Fruit fly (Drosophila melanogaster): ENCODE results near the gene Gyc89Db.
A peak's percentile ranks its signal among the peaks of the same experiment; 100 is the strongest.

The Gyc89Db gene

DNA sequence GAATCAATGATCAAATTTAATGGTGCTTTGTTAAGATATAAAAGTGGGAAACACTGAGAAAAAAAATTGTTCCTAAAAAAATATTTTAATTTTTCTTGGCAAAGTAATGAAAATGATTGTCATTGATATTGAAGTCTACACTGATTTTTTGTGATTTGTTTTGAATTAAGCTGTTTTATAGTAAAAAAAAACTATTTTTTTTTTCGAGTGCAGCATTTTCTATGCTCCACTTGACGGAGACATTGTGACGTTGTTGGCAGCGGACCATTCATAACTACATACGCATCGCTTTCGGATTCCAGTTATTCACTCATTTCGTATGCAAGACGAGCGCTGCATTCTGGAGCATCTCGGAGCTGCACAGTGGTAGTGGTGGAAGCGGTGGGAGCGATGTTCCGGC lies 47.3 kb downstream of the Gyc89Db start (continued):
- no peak for TF ChIP-seq Mad (GFP tag; optimal IDR thresholded peaks at IDR 0.05)
- TF ChIP-seq CG3065 (GFP tag; optimal IDR thresholded peaks at IDR 0.05) = no peak
- TF ChIP-seq CG7839 (tag; optimal IDR thresholded peaks at IDR 0.05) = peak; percentile 87
- no peak for TF ChIP-seq ftz-f1 (GFP tag; optimal IDR thresholded peaks at IDR 0.05)
- TF ChIP-seq Opbp (GFP tag; IDR thresholded peaks at IDR 0.05; ENCODE audit: partially characterized antibody) = no peak
- no peak for TF ChIP-seq her (GFP tag; optimal IDR thresholded peaks at IDR 0.05)
- no peak for TF ChIP-seq CG16813 (GFP tag; IDR thresholded peaks at IDR 0.05; ENCODE audit: partially characterized antibody)
- peak; percentile 90 for TF ChIP-seq tap (tag; optimal IDR thresholded peaks at IDR 0.05)
- TF ChIP-seq Stat92E (GFP tag; optimal IDR thresholded peaks at IDR 0.05) = no peak
- TF ChIP-seq cas (GFP tag; IDR thresholded peaks at IDR 0.05) = no peak
- no peak for TF ChIP-seq CG6175 (GFP tag; IDR thresholded peaks at IDR 0.05)
- no peak for TF ChIP-seq lbe (GFP tag; optimal IDR thresholded peaks at IDR 0.05)
- TF ChIP-seq slp2 (GFP tag; optimal IDR thresholded peaks at IDR 0.05) = no peak
- peak; percentile 90 for TF ChIP-seq CG2678 (tag; optimal IDR thresholded peaks at IDR 0.05)
- TF ChIP-seq CG12744 (GFP tag; optimal IDR thresholded peaks at IDR 0.05) = no peak
- TF ChIP-seq Max (GFP tag; optimal IDR thresholded peaks at IDR 0.05) = peak; percentile 40
- peak; percentile 49 for TF ChIP-seq CG15696 (tag; optimal IDR thresholded peaks at IDR 0.05)
- no peak for TF ChIP-seq al (GFP tag; IDR thresholded peaks at IDR 0.05)
- TF ChIP-seq dysf (GFP tag; IDR thresholded peaks at IDR 0.05) = peak; percentile 67
- TF ChIP-seq CG10366 (GFP tag; IDR thresholded peaks at IDR 0.05) = peak; percentile 62
- peak; percentile 85 for TF ChIP-seq CG17359 (tag; optimal IDR thresholded peaks at IDR 0.05)
- no peak for TF ChIP-seq CG15514 (GFP tag; optimal IDR thresholded peaks at IDR 0.05)
- no peak for TF ChIP-seq klu (GFP tag; IDR thresholded peaks at IDR 0.05)
- TF ChIP-seq CG12155 (GFP tag; optimal IDR thresholded peaks at IDR 0.05) = no peak
- TF ChIP-seq Eip74EF (GFP tag; optimal IDR thresholded peaks at IDR 0.05) = peak in 1 of 2 experiments; percentile 71
- TF ChIP-seq CG34376 (GFP tag; optimal IDR thresholded peaks at IDR 0.05) = no peak
- no peak for TF ChIP-seq cato (GFP tag; optimal IDR thresholded peaks at IDR 0.05; ENCODE audit: borderline replicate concordance)
- TF ChIP-seq kah (GFP tag; optimal IDR thresholded peaks at IDR 0.05) = peak; percentile 49
- TF ChIP-seq CG17912 (GFP tag; optimal IDR thresholded peaks at IDR 0.05) = no peak
- TF ChIP-seq CG6654 (GFP tag; optimal IDR thresholded peaks at IDR 0.05) = peak; percentile 51
- TF ChIP-seq CG11398 (GFP tag; optimal IDR thresholded peaks at IDR 0.05) = no peak
- TF ChIP-seq CoRest (tag; optimal IDR thresholded peaks at IDR 0.05) = peak; percentile 40
- no peak for TF ChIP-seq CG3995 (GFP tag; optimal IDR thresholded peaks at IDR 0.05)
- TF ChIP-seq twi (tag; optimal IDR thresholded peaks at IDR 0.05) = no peak
- TF ChIP-seq CG4360 (GFP tag; IDR thresholded peaks at IDR 0.05) = peak; percentile 49; the same call in 1 of the 2 replicates
- TF ChIP-seq CG3407 (GFP tag; optimal IDR thresholded peaks at IDR 0.05) = peak; percentile 56
- no peak for TF ChIP-seq Hr78 (GFP tag; optimal IDR thresholded peaks at IDR 0.05)
- TF ChIP-seq Fer3 (tag; optimal IDR thresholded peaks at IDR 0.05) = peak; percentile 70
- peak in 1 of 2 experiments; percentile 44 for TF ChIP-seq Pdp1 (GFP tag; optimal IDR thresholded peaks at IDR 0.05)
- peak; percentile 93 for TF ChIP-seq Xrp1 (GFP tag; IDR thresholded peaks at IDR 0.05)
- TF ChIP-seq dan (GFP tag; IDR thresholded peaks at IDR 0.05) = no peak
- peak; percentile 87 for TF ChIP-seq zfh1 (GFP tag; IDR thresholded peaks at IDR 0.05)
- TF ChIP-seq CG12219 (GFP tag; optimal IDR thresholded peaks at IDR 0.05) = no peak
- TF ChIP-seq CG15479 (GFP tag; optimal IDR thresholded peaks at IDR 0.05) = no peak
- TF ChIP-seq CG33557 (GFP tag; optimal IDR thresholded peaks at IDR 0.05) = no peak
- TF ChIP-seq ssp (GFP tag; IDR thresholded peaks at IDR 0.05) = peak; percentile 43; the same call in 1 of the 2 replicates
- peak; percentile 35 for TF ChIP-seq Abd-B (GFP tag; optimal IDR thresholded peaks at IDR 0.05)
- no peak for TF ChIP-seq CG11723 (GFP tag; optimal IDR thresholded peaks at IDR 0.05)
- TF ChIP-seq CG15269 (tag; optimal IDR thresholded peaks at IDR 0.05) = peak; percentile 34
- no peak for TF ChIP-seq Mes4 (GFP tag; optimal IDR thresholded peaks at IDR 0.05)

Data from whole organism, embryonic.